Fruit fly (Drosophila melanogaster): ENCODE results near the gene CG4686.

- TF ChIP-seq psq (optimal IDR thresholded peaks at IDR 0.05) (no peak), h (optimal IDR thresholded peaks at IDR 0.05) (no peak), Myc (optimal IDR thresholded peaks at IDR 0.05) (no peak)
Observed at dm6 chr3R:19833963-19834362, 30.3 kb upstream of the CG4686 start.

All from Kc167 (cell line).